Fruit fly (Drosophila melanogaster): ENCODE measurements around the gene MTPAP.

MTPAP gene

DNA sequence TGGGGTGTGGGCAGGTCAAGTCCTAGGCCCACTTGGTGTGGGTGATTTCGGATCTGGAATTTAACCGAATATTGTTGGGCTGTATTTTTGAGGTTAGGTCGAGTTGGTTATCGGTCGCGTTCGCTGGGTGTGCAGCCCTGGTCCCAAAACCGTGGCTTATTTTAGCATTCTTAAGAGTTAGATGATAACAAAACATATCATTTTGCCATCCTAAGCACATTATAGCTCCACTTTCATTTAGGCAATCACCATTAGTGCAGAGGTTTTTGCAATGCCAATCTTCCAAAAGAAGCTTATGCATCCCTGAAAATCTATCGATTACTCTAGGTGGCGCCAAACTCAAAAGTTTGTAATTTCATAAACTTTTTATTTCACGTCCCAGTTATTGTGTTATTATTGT, at the start of gene MTPAP:
TSS of gene MTPAP (minus strand) at position 103 of the 400 bp plus-strand sequence.
- peak; percentile 0 to 20 for TF ChIP-seq CTCF (optimal IDR thresholded peaks at IDR 0.05)
- TF ChIP-seq CG8478 (optimal IDR thresholded peaks at IDR 0.05), result no peak

DNA sequence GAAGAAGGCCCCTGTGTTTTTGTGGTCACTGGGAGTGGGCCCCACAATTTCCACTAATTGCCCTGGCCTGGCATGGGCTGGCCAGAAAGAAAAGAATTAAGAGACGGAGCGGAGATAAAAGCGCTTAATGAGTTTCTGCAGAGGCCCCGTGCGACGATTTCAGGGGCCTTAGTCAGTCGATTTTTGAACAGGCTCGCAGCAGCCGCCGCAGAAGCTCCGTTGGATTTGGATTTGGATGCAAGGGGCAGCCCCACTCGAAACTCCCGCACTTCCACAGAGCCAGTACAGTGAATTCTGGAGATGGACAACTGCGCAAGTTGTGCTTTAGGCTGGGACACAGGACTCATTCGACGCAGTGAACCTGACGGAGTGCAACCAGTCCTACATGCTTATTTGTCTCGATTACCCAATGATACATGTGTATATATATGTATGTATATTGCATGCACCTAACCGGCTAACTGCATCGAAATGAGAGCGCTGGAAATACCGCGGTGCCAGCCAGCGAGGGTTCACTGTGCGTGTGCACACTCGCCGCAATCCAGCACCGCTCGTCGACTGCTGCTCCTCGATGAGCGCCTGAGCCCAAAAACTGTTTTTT, 49.4 kb upstream of the MTPAP start:
- TF ChIP-seq CTCF (optimal IDR thresholded peaks at IDR 0.05) (no peak), CG8478 (optimal IDR thresholded peaks at IDR 0.05) (no peak)

DNA sequence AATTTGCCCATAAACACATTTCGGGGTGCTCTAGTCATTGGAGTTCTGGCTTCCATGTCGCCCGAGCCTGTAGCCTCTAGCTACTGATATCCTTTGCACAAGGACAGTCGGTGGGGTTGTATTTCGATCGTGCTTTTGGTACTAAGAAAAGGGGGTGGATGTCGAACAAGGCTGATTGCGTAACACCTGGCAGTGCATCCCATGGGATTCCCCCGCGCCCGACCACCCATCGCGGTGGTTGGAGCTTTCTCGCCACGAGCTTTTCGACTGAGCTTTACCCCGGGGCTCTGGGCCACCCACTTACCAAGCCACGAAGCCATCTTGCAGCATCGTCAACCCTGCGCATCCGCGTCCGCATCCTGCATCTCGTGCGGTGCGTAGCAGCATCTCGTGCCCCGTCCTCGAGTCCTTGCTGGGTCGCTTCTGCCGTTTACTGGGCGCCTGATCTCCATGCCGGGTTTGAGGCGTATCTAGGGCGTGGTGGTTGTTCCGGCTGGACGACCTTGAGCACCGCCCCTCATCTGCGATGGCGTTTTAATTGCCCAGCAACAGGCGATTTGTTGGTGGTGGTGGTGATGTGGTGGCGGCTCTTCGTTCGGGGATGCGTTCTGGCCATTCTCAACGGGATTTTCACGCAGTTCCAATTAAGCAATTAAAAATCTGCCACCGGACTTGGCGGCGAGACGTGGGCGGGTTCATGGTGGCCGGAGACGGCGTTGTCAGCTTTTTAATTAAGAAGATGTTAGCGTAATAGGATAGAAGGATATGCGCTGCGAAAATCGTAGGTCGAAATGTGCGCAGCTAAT, 48.7 kb upstream of the MTPAP start:
- TF ChIP-seq CTCF (optimal IDR thresholded peaks at IDR 0.05) (no peak), CG8478 (optimal IDR thresholded peaks at IDR 0.05) (no peak)

DNA sequence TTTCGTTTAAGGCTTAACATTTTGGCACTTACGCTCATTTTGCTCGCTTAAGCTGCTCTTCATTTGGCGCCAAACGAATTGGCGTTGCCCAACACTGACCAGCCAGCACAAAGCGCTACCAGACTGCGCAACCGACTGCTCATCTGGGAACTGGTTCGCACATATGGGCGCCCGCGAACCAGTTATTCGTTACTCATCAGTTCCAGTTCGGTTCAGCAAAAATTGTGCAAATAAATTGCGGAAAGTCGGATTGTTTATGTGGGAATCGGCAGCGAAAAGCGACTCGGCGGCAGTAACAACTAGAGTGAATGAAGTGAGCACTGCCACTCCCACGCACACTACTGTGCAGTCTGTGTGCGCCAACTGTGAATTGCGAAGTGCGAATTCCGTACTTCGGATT, 43.7 kb upstream of the MTPAP start, which contains the start of gene Rilpl:
TSS of gene Rilpl (plus strand) at position 180 of the 400 bp plus-strand sequence.
- TF ChIP-seq CTCF (optimal IDR thresholded peaks at IDR 0.05) (peak; percentile 22 to 26), CG8478 (optimal IDR thresholded peaks at IDR 0.05) (no peak)

DNA sequence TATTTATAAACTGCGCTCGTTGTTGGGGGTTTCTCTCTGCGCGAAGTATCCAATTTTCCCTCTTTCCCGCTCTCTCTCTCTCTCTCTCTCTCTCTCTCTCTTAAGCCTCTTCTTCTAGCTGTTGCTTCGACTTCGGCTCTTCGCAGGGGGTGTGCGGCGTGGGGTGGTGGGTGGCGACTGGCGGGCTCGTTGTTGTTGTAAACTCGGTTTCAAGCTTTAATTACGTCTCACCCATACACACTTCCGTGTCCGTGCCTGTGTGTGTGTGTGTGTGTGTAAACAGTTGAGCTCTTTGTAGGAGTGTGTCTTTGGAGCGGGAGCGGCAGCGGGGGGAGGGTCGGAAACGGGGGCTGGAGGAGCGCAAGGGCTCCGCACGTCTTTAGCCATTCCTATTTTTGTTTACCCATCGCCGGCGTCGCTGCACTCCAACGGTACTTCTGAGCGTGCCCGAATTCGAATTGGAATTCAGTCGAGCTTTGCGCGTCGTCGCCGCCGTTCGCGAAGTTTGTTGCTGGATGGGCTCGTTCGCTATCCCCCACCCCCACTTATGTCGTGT, 39.1 kb upstream of the MTPAP start:
- TF ChIP-seq CTCF (optimal IDR thresholded peaks at IDR 0.05), result no peak
- TF ChIP-seq CG8478 (optimal IDR thresholded peaks at IDR 0.05), result no peak

DNA sequence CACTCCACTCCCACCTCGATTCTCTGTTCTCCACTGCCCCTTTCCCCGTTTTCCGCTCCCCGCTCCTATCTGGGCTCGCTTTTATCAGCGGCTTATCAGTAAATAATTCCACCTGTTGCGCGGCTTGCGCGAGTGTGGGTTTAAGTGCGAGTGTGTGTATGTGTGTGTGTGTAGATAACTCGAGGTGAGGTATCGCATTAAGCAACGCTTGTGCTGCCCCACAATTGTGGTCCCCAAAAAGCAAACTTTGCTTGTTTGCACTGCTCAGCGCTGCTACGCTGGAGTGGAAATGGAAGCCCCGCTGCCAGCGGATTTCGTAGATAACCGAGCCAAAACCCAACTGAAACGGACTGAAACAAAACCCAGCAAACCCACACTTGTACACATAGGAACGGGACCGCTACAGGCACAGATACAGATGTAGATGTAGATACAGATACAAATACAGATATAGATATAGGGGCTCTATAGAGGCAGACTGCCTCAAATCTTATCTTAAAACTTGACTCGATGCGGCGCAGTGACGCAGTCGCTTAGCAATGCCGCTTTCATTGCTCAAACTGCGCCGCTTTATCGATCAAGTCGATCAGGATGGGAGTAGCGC, 38.1 kb upstream of the MTPAP start:
- TF ChIP-seq CG8478 (optimal IDR thresholded peaks at IDR 0.05), result no peak
- TF ChIP-seq CTCF (optimal IDR thresholded peaks at IDR 0.05), result no peak

DNA sequence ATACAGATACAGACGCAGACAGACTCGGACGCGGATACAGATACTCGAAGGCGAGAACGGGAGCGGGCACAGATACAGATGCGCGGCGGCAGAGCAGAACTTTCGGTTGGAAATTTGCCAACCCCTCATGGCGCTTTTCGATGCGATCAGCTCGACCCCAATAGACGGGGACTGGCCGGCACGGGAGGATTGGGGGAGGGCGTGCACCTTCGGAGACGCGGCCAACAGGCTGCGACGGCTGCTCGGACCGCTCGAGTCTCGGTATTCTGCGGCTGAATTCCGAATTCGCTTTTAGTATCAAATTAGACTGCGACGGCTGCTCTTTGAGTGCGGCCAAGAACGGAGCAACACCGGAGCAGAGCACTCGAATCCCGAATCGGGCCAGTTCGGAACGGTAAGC, 35.1 kb upstream of the MTPAP start:
- TF ChIP-seq CG8478 (optimal IDR thresholded peaks at IDR 0.05) (no peak), CTCF (optimal IDR thresholded peaks at IDR 0.05) (no peak)

DNA sequence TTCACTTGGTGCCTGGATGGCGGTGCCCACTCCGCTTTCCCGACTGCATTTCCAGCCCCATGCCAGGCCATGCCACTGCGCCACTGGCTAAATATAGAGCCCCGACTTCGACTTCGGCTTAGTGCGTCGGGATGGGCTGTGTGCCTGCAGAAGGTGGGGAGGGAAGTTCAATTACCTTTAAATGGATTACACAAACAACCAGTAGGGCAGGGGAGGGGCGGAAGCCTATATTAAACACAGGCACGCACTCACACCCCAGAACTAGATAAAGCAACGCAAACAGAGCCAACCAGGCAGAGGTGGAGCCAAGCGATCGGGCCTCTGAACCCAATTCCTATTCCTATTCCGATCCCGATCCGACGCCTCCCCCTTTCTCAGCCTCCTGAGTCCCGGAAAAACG, 33.3 kb upstream of the MTPAP start:
- no peak for TF ChIP-seq CG8478 (optimal IDR thresholded peaks at IDR 0.05)
- TF ChIP-seq CTCF (optimal IDR thresholded peaks at IDR 0.05), result no peak

DNA sequence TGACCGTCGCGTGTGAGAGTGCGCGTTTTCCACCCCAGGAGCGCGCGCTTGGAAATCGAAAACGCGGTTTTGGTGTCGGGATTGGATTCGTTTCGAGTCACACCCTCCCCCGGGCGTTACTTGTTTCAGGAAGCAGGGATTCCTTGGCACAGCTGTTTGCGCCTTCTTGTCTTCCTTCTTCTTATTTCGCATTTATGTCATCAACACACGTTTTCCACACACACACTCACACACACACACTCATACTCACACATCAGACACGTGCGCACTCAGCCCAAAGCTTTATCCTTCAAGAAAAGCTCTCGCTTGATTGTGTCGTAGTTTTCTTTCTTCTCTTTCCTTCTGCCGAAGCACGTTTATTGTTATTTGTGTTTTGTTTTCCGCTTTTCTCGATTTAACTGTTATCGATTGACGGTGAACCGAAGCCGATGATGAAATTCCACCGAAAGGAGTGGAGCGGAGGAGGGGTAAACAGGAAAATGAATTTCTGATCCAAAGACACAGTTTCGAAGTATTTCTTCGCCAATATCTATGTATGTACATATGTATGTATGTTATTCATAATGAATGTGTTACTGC, 32.3 kb upstream of the MTPAP start:
- TF ChIP-seq CTCF (optimal IDR thresholded peaks at IDR 0.05) (no peak), CG8478 (optimal IDR thresholded peaks at IDR 0.05) (no peak)

DNA sequence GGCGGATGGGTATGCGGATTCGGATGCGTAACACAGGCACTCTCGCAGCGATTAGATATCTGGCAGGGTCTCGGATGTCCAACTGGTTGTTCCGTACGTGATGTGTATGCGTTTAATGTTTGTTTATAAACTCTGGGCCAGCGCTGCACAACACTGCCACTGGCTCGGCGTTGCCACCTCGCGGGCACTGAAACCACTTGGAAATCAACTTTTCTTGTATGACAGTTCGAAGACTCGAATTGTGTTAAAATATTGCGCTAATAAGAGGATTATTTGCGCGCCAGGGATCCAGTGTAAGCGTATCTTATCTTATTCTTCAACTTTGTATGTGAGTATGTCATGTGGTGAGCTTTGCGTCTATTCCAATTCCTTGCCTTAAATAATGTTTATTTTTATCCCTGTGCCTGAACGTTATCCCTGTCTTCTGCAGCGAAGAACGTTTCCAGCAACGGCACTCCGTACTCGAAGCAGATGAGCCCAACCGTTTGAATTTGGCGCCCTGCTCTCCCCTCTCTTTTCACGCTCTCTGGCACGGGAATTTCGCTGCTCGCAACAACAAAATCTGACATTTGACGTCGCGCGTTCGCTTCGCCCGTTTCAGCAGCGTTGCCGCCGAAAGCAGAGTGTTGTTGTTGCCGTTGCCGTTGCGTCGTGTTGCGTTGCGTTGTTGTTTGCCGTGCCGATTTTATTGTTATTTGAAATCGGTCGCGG, 31.3 kb upstream of the MTPAP start, which contains the start of the genes CG3719 and CG32813:
TSS of gene CG3719 (minus strand) at position 131 of the 711 bp plus-strand sequence.
TSS of gene CG32813 (plus strand) at position 565 of the 711 bp plus-strand sequence.
- no peak for TF ChIP-seq CG8478 (optimal IDR thresholded peaks at IDR 0.05)
- peak in 1 of 2 experiments; percentile 17 for TF ChIP-seq CTCF (optimal IDR thresholded peaks at IDR 0.05)

DNA sequence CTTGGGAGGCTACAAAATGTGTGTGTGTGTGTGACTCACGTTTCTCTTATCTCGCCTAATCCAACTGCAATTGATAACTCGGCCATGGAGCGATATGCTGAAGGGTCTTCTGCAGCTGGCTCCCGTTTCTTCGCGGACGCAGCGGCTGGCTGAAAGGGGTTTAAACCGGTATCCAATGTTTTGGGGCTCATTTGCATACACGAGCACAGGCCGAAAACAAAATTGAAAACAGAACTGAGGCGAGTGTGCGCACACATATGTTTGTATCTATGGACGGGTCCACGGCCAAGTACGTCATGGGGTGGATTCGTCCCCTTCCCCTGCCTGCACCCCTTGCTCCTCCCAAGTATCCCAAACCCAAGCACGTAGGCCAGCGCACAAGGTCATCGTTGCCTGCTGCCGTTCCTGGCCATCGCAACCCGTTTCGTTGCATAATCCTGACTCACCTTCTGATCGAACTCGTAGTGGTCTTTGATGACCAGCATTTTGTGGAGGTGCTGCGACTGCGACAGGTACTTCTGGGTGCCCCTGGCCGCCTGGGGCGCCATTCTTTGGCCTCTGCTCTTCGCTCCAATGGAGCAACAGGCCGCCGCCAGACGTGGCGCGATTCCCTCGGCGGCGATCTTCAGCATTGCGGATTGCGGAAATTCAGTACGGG, 30.7 kb upstream of the MTPAP start:
- TF ChIP-seq CG8478 (optimal IDR thresholded peaks at IDR 0.05), result no peak
- TF ChIP-seq CTCF (optimal IDR thresholded peaks at IDR 0.05), result no peak

DNA sequence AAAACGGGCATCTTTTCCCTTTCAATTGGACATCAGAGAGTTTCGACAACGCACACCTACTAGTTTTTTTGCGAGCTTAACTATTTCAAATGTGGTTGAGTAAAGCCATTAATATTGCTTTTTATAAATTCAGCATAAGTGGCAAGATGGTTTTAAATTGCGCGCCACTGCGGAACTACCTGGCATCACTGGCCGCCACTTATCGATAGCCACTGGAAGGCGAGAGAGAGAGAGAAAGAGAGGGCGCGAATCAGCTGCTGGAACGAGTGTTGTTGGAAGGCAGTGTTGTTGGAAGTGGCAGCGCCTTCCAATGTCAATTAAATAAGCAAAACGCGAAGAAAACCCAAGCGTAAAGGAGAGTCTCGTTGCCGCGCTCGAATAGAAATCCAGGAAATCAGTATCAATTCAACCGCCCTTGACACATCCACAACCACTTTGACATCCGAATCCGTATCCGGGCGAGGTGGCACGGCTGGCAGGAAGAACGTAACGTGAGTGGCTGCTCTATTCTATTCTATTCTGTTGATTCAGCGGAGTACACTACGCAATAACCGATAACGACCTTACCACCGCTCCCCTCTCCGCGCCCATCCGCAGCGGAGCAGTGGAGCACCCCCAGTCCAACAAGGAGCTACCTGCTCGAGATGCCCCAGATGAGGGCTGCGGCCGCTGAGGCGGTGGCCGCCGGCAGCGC, 26.3 kb upstream of the MTPAP start, which contains the start of gene AMPKalpha:
TSS of gene AMPKalpha (plus strand) at position 272 of the 694 bp plus-strand sequence.
- TF ChIP-seq CTCF (optimal IDR thresholded peaks at IDR 0.05), result no peak
- TF ChIP-seq CG8478 (optimal IDR thresholded peaks at IDR 0.05), result no peak

DNA sequence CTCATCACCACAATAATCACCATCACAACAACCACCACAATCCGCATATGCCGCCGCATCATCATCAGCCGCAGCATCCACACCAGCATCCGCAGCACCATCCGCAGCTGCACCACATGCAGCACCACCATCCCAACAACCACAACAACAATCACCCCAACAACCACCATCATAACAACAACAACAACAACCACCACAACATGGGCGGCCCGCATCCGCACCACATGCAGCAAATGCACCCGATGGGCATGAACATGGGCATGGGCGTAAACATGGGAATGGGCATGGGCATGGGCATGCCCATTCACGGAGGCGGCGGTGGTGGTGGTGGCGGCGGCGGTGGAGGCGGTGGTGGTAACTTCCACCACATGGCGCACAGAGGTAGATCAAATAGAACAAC, 23.5 kb upstream of the MTPAP start:
- no peak for TF ChIP-seq CTCF (optimal IDR thresholded peaks at IDR 0.05)
- TF ChIP-seq CG8478 (optimal IDR thresholded peaks at IDR 0.05), result no peak
